Fruit fly (Drosophila melanogaster) S2 (cell line): ENCODE data around the gene CG18268.

Experiments
- CG8478 ChIP-seq: fragments of >200 bp; optimal IDR thresholded peaks from 2 replicates; lab custom pipeline; 2018
- CTCF ChIP-seq, 2 experiments: fragments of >200 bp; optimal IDR thresholded peaks; 2 replicates each; lab custom pipeline; 2018

CG18268 gene

dm6 chr3R:7804332-7804731, at the start of gene CG18268:
Gene CG18268, minus strand, starts transcription at chr3R:7804432.
- TF ChIP-seq CG8478 (lab: Kevin White, UChicago) = no peak
- TF ChIP-seq CTCF (optimal IDR thresholded peaks at IDR 0.05; lab: Kevin White, UChicago) = no peak

- no peak for TF ChIP-seq CG8478 (lab: Kevin White, UChicago)
- TF ChIP-seq CTCF (optimal IDR thresholded peaks at IDR 0.05; lab: Kevin White, UChicago) = no peak
Measured at dm6 chr3R:7821559-7821958, 17.3 kb upstream of the CG18268 start.

dm6 chr3R:7813981-7814529, 9.8 kb upstream of the CG18268 start, which contains the start of gene CG34384:
Gene CG34384, plus strand, starts transcription at chr3R:7814361.
- no peak for TF ChIP-seq CG8478 (lab: Kevin White, UChicago)
- no peak for TF ChIP-seq CTCF (optimal IDR thresholded peaks at IDR 0.05; lab: Kevin White, UChicago)

dm6 chr3R:7813518-7813917, 9.3 kb upstream of the CG18268 start:
- TF ChIP-seq CG8478 (lab: Kevin White, UChicago) (no peak), CTCF (optimal IDR thresholded peaks at IDR 0.05; lab: Kevin White, UChicago) (no peak)

- TF ChIP-seq CTCF (optimal IDR thresholded peaks at IDR 0.05; lab: Kevin White, UChicago) (no peak), CG8478 (lab: Kevin White, UChicago) (no peak)
Measured at dm6 chr3R:7811514-7811913, 7.3 kb upstream of the CG18268 start, which contains the start of gene CG31473. Gene CG31473, plus strand, starts transcription at chr3R:7811814.

dm6 chr3R:7809662-7810621, 5.7 kb upstream of the CG18268 start, which contains the start of the genes CG2993 and sgll:
Gene CG2993, minus strand, starts transcription at chr3R:7810014.
Gene sgll, plus strand, starts transcription at chr3R:7810532.
- no peak for TF ChIP-seq CG8478 (lab: Kevin White, UChicago)
- TF ChIP-seq CTCF (optimal IDR thresholded peaks at IDR 0.05; lab: Kevin White, UChicago) = peak; percentile 100

- TF ChIP-seq CTCF (optimal IDR thresholded peaks at IDR 0.05; lab: Kevin White, UChicago) (no peak), CG8478 (lab: Kevin White, UChicago) (no peak)
Measured at dm6 chr3R:7802693-7803092, 1.5 kb downstream of the CG18268 start, which contains the start of gene CG3014. Gene CG3014, minus strand, starts transcription at chr3R:7802793.

dm6 chr3R:7798525-7798924, 5.7 kb downstream of the CG18268 start, which contains the start of gene CG18744:
Gene CG18744, minus strand, starts transcription at chr3R:7798771.
- TF ChIP-seq CG8478 (lab: Kevin White, UChicago) = no peak
- no peak for TF ChIP-seq CTCF (optimal IDR thresholded peaks at IDR 0.05; lab: Kevin White, UChicago)

- TF ChIP-seq CG8478 (lab: Kevin White, UChicago) (no peak), CTCF (optimal IDR thresholded peaks at IDR 0.05; lab: Kevin White, UChicago) (no peak)
Measured at dm6 chr3R:7793855-7794254, 10.4 kb downstream of the CG18268 start, which contains the start of gene CG2641. Gene CG2641, plus strand, starts transcription at chr3R:7794069.

- no peak for TF ChIP-seq CG8478 (lab: Kevin White, UChicago)
Measured at dm6 chr3R:7790583-7791034, 13.6 kb downstream of the CG18268 start, which contains the start of gene CG10086. Gene CG10086, plus strand, starts transcription at chr3R:7790633.

- TF ChIP-seq CG8478 (lab: Kevin White, UChicago) (no peak), CTCF (optimal IDR thresholded peaks at IDR 0.05; lab: Kevin White, UChicago) (no peak)
Measured at dm6 chr3R:7790087-7790486, 14.1 kb downstream of the CG18268 start, which contains the start of gene CG18746. Gene CG18746, minus strand, starts transcription at chr3R:7790187.

dm6 chr3R:7787899-7788298, 16.3 kb downstream of the CG18268 start, which contains the start of gene CG18748:
Gene CG18748, minus strand, starts transcription at chr3R:7787923.
- no peak for TF ChIP-seq CTCF (optimal IDR thresholded peaks at IDR 0.05; lab: Kevin White, UChicago)
- TF ChIP-seq CG8478 (lab: Kevin White, UChicago) = no peak

- TF ChIP-seq CG8478 (lab: Kevin White, UChicago) (no peak), CTCF (optimal IDR thresholded peaks at IDR 0.05; lab: Kevin White, UChicago) (no peak)
Measured at dm6 chr3R:7785784-7786183, 18.4 kb downstream of the CG18268 start, which contains the start of gene CG18745. Gene CG18745, minus strand, starts transcription at chr3R:7786119.

- no peak for TF ChIP-seq CTCF (optimal IDR thresholded peaks at IDR 0.05; lab: Kevin White, UChicago)
- no peak for TF ChIP-seq CG8478 (lab: Kevin White, UChicago)
Measured at dm6 chr3R:7782933-7783686, 21.1 kb downstream of the CG18268 start, which contains the start of gene CG18747. Gene CG18747, minus strand, starts transcription at chr3R:7783446.
